Fruit fly (Drosophila melanogaster) whole organism, wandering third instar larva: Measurements from ENCODE around the gene Naxd.
A peak's percentile ranks its signal among the peaks of the same experiment; 100 is the strongest.

Experiments
- Abd-B ChIP-seq: fragments of >200 bp; optimal IDR thresholded peaks from 2 replicates; lab custom pipeline; 2017; ENCODE audit warnings: missing biosample characterization, missing genetic modification characterization
- CG32264 ChIP-seq: fragments of 200-800 bp; sonication (Bioruptor generic); optimal IDR thresholded peaks from 2 replicates; lab custom pipeline; 2016; ENCODE audit warnings: missing biosample characterization, missing genetic modification characterization
- CG9705 ChIP-seq: fragments of 200-800 bp; sonication (Bioruptor generic); optimal IDR thresholded peaks from 2 replicates; lab custom pipeline; 2018; ENCODE audit warnings: missing biosample characterization, mild to moderate bottlenecking, missing genetic modification characterization
- CrebA ChIP-seq: fragments of 200-800 bp; sonication (Bioruptor generic); optimal IDR thresholded peaks from 2 replicates; lab custom pipeline; 2016; ENCODE audit warnings: missing biosample characterization, mild to moderate bottlenecking, missing genetic modification characterization, borderline replicate concordance
- Dfd ChIP-seq: fragments of >200 bp; optimal IDR thresholded peaks from 2 replicates; lab custom pipeline; 2017; ENCODE audit warnings: missing biosample characterization, missing genetic modification characterization
- Dif ChIP-seq: fragments of 200-275, 200-300 bp; sonication (Bioruptor generic); optimal IDR thresholded peaks from 2 replicates; lab custom pipeline; 2018; ENCODE audit warnings: missing biosample characterization, missing genetic modification characterization; ENCODE audit not compliant: partially characterized antibody
- GATAd ChIP-seq: sonication (Bioruptor generic); optimal IDR thresholded peaks from 2 replicates; lab custom pipeline; 2016; ENCODE audit warnings: missing biosample characterization, missing genetic modification characterization
- HLH106 ChIP-seq: fragments of 200-800 bp; optimal IDR thresholded peaks from 3 replicates; lab custom pipeline; 2019; ENCODE audit warnings: missing biosample characterization, mild to moderate bottlenecking, missing genetic modification characterization, moderate library complexity
- Hr78 ChIP-seq: fragments of >200 bp; optimal IDR thresholded peaks from 2 replicates; lab custom pipeline; 2017; ENCODE audit warnings: missing biosample characterization, missing genetic modification characterization
- Hr83 ChIP-seq: fragments of 200-300 bp; sonication (Bioruptor generic); optimal IDR thresholded peaks from 2 replicates; lab custom pipeline; 2016; ENCODE audit warnings: missing biosample characterization, mild to moderate bottlenecking, missing genetic modification characterization, moderate library complexity; ENCODE audit not compliant: poor library complexity, severe bottlenecking
- Jra ChIP-seq: sonication (Bioruptor generic); optimal IDR thresholded peaks from 2 replicates; lab custom pipeline; 2016; ENCODE audit warnings: missing biosample characterization, missing genetic modification characterization
- Mio ChIP-seq: sonication (Bioruptor generic); optimal IDR thresholded peaks from 2 replicates; lab custom pipeline; 2016; ENCODE audit warnings: missing biosample characterization, missing genetic modification characterization
- Myc ChIP-seq: fragments of >200 bp; optimal IDR thresholded peaks from 2 replicates; lab custom pipeline; 2017
- N ChIP-seq: fragments of >200 bp; optimal IDR thresholded peaks from 2 replicates; lab custom pipeline; 2018; ENCODE audit warnings: missing biosample characterization, missing external identifiers, missing genetic modification characterization
- OdsH ChIP-seq: fragments of 200-800 bp; sonication (Bioruptor generic); optimal IDR thresholded peaks from 2 replicates; lab custom pipeline; 2016; ENCODE audit warnings: missing biosample characterization, mild to moderate bottlenecking, missing genetic modification characterization
- Rel ChIP-seq, 2 experiments: fragments of 200-800 bp; sonication (Bioruptor generic) in 1 of 2; optimal IDR thresholded peaks; 2 replicates in 1 of 2; 3 replicates in 1 of 2; lab custom pipeline; 2016 to 2019; ENCODE audit warnings: mild to moderate bottlenecking in 2 of 2, missing biosample characterization in 2 of 2, missing genetic modification characterization in 2 of 2, moderate library complexity in 1 of 2
- Sp1 ChIP-seq: fragments of 200-800 bp; sonication (Bioruptor generic); optimal IDR thresholded peaks from 3 replicates; lab custom pipeline; 2019; ENCODE audit warnings: missing biosample characterization, mild to moderate bottlenecking, missing genetic modification characterization, moderate library complexity
- Vsx2 ChIP-seq: fragments of 200-300, 225-300 bp; sonication (Bioruptor generic); optimal IDR thresholded peaks from 2 replicates; lab custom pipeline; 2018; ENCODE audit warnings: missing biosample characterization, missing genetic modification characterization; ENCODE audit not compliant: partially characterized antibody
- br ChIP-seq: fragments of 200-800 bp; sonication (Bioruptor generic); optimal IDR thresholded peaks from 2 replicates; lab custom pipeline; 2016; ENCODE audit warnings: missing biosample characterization, missing genetic modification characterization
- brk ChIP-seq: fragments of 200-800 bp; sonication (Bioruptor generic); optimal IDR thresholded peaks from 2 replicates; lab custom pipeline; 2016; ENCODE audit warnings: missing biosample characterization, mild to moderate bottlenecking, missing genetic modification characterization
- dl ChIP-seq, 2 experiments: fragments of 175-275, 200-275 bp in 1 of 2; fragments of 200-275 bp in 1 of 2; sonication (Bioruptor generic); optimal IDR thresholded peaks; lab custom pipeline; 2018; ENCODE audit warnings: mild to moderate bottlenecking in 2 of 2, missing biosample characterization in 2 of 2, missing genetic modification characterization in 2 of 2, moderate library complexity in 2 of 2; ENCODE audit not compliant: partially characterized antibody in 2 of 2, insufficient read depth in 1 of 2
- dmrt93B ChIP-seq: fragments of 200-800 bp; sonication (Bioruptor generic); optimal IDR thresholded peaks from 2 replicates; lab custom pipeline; 2018; ENCODE audit warnings: missing biosample characterization, mild to moderate bottlenecking, missing genetic modification characterization
- dsf ChIP-seq: sonication (Bioruptor generic); optimal IDR thresholded peaks from 2 replicates; lab custom pipeline; 2016; ENCODE audit warnings: missing biosample characterization, missing genetic modification characterization, borderline replicate concordance
- ey ChIP-seq: fragments of 200-800 bp; sonication (Bioruptor generic); optimal IDR thresholded peaks from 2 replicates; lab custom pipeline; 2016; ENCODE audit warnings: missing biosample characterization, missing genetic modification characterization
- foxo ChIP-seq, 2 experiments: fragments of 200-800 bp; sonication (Bioruptor generic); optimal IDR thresholded peaks; 2 replicates in 1 of 2; 3 replicates in 1 of 2; lab custom pipeline; 2016 to 2017; ENCODE audit warnings: missing biosample characterization in 2 of 2, missing genetic modification characterization in 2 of 2
- fru ChIP-seq: fragments of 200-800 bp; sonication (Bioruptor generic); optimal IDR thresholded peaks from 3 replicates; lab custom pipeline; 2016; ENCODE audit warnings: missing biosample characterization, mild to moderate bottlenecking, missing genetic modification characterization
- h ChIP-seq: fragments of 200-800 bp; sonication (Bioruptor generic); optimal IDR thresholded peaks from 3 replicates; lab custom pipeline; 2016; ENCODE audit warnings: missing biosample characterization, mild to moderate bottlenecking, missing genetic modification characterization
- jim ChIP-seq: fragments of 175-275, 200-325 bp; sonication (Bioruptor generic); optimal IDR thresholded peaks from 2 replicates; lab custom pipeline; 2016; ENCODE audit warnings: missing biosample characterization, mild to moderate bottlenecking, missing genetic modification characterization
- lola ChIP-seq: fragments of >200 bp; optimal IDR thresholded peaks from 2 replicates; lab custom pipeline; 2017; ENCODE audit warnings: missing biosample characterization, missing genetic modification characterization
- pan ChIP-seq: fragments of >200 bp; optimal IDR thresholded peaks from 2 replicates; lab custom pipeline; 2017
- psq ChIP-seq: fragments of 200-800 bp; sonication (Bioruptor generic); optimal IDR thresholded peaks from 3 replicates; lab custom pipeline; 2017; ENCODE audit warnings: missing biosample characterization, mild to moderate bottlenecking, missing genetic modification characterization, moderate library complexity
- rgr ChIP-seq: fragments of 200-800 bp; sonication (Bioruptor generic); optimal IDR thresholded peaks from 3 replicates; lab custom pipeline; 2016; ENCODE audit warnings: missing biosample characterization, mild to moderate bottlenecking, missing genetic modification characterization
- sage ChIP-seq: fragments of 200-800 bp; sonication (Bioruptor generic); optimal IDR thresholded peaks from 2 replicates; lab custom pipeline; 2016; ENCODE audit warnings: missing biosample characterization, mild to moderate bottlenecking, missing genetic modification characterization
- sv ChIP-seq: fragments of 200-800 bp; sonication (Bioruptor generic); optimal IDR thresholded peaks from 3 replicates; lab custom pipeline; 2016; ENCODE audit warnings: missing biosample characterization, missing genetic modification characterization
- tai ChIP-seq: sonication (Bioruptor generic); optimal IDR thresholded peaks from 2 replicates; lab custom pipeline; 2016; ENCODE audit warnings: missing biosample characterization, missing genetic modification characterization
- usp ChIP-seq: fragments of >200 bp; optimal IDR thresholded peaks from 2 replicates; lab custom pipeline; 2017; ENCODE audit warnings: missing biosample characterization, missing genetic modification characterization
- woc ChIP-seq: sonication (Bioruptor generic); optimal IDR thresholded peaks from 2 replicates; lab custom pipeline; 2016; ENCODE audit warnings: missing biosample characterization, mild to moderate bottlenecking, missing genetic modification characterization

Naxd gene

DNA sequence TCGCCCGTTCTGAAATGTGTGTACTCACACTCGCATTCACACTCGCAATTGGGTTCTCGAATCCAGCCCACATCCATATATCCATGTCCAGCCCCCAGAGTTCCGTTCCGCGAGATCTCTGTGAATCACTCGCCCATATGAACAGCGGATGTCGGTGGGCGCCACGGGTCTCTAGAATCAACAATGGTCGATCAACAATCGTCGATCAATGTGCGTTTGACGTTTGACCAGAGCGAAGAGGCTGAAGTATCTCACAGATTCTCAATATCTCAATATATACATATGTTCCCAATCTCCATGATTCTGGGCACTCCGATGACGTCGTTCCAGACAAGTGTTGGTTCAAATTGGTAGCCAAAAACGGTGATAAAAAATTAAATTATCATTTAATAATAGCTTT is 8.4 kb downstream of the Naxd start:
- TF ChIP-seq br (GFP tag; lab: Kevin White, UChicago) (no peak), Myc (no peak), N (GFP tag; lab: Kevin White, UChicago) (no peak), CrebA (GFP tag; lab: Kevin White, UChicago) (no peak), Dfd (GFP tag; lab: Kevin White, UChicago) (no peak), Jra (GFP tag; lab: Kevin White, UChicago) (no peak), foxo (GFP tag; optimal IDR thresholded peaks at IDR 0.05; lab: Kevin White, UChicago) (no peak), brk (GFP tag; lab: Kevin White, UChicago) (no peak), Rel (GFP tag; optimal IDR thresholded peaks at IDR 0.05; lab: Kevin White, UChicago) (no peak), Rel (tag; optimal IDR thresholded peaks at IDR 0.05; lab: Kevin White, UChicago) (no peak), dsf (GFP tag; lab: Kevin White, UChicago) (no peak), CG9705 (GFP tag; lab: Kevin White, UChicago) (no peak), jim (GFP tag; lab: Kevin White, UChicago) (no peak), Sp1 (no peak), Abd-B (GFP tag; lab: Kevin White, UChicago) (no peak), woc (no peak), tai (no peak), h (no peak), ey (no peak), Hr78 (GFP tag; lab: Kevin White, UChicago) (no peak), Dif (GFP tag; lab: Kevin White, UChicago) (no peak)

dm6 chr3L:19087369-19088275 is 9.9 kb downstream of the Naxd start:
- TF ChIP-seq psq (GFP tag; lab: Kevin White, UChicago): peak; percentile 35
- TF ChIP-seq HLH106 (tag; lab: Kevin White, UChicago): peak; percentile 10
- peak in 1 of 2 experiments; percentile 24 for TF ChIP-seq foxo (GFP tag; optimal IDR thresholded peaks at IDR 0.05; lab: Kevin White, UChicago)
- no peak for TF ChIP-seq CrebA (GFP tag; lab: Kevin White, UChicago)
- TF ChIP-seq tai: no peak
- TF ChIP-seq Sp1: peak; percentile 28

DNA sequence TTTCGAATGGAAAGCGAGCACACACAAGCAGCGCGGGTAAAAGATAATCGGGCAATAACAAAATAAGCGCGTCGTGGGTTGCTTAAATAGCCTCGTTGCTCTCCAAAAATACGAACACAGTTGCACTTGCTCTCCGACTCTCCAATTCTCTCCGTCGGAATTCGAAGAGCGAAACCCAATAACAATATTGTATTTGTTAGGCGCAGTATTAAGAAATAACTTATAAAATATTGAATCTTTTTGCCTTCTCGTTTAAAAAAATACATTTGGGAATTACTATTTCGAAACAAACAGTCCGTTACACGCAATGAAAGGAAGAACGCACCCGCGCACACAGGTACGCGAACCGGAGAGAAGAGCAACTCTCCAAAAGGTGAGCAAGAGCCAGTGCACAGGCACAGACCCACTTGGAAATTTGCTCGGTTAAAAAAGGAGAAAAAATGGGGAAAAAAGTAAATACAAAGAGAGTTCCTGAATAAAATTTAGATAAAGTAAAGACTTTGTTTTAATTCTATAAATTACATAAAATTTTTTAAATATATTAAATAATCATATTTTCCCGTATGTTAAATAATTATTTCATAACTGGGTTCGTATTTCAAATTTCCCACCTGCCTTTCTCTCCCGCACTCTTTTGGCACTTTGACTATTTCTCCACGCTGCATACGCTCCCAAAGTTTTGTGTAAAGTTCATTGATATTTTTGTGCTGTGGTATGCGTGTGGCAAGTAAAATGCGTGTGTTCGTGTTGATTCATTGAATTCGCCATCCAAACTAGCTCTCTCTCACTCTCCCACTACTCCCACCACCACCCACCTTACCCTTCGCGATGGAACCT is 10.9 kb downstream of the Naxd start, which contains the start of gene Mkp3:
Gene Mkp3 (minus strand): TSS at position 63 of the 837 bp plus-strand sequence.
- TF ChIP-seq Abd-B (GFP tag; lab: Kevin White, UChicago): no peak
- peak; percentile 82 for TF ChIP-seq psq (GFP tag; lab: Kevin White, UChicago)
- TF ChIP-seq dsf (GFP tag; lab: Kevin White, UChicago): no peak
- TF ChIP-seq Vsx2: no peak
- peak; percentile 92 for TF ChIP-seq HLH106 (tag; lab: Kevin White, UChicago)
- peak; percentile 92 for TF ChIP-seq Sp1
- TF ChIP-seq Mio: no peak
- no peak for TF ChIP-seq CrebA (GFP tag; lab: Kevin White, UChicago)
- TF ChIP-seq rgr (GFP tag; lab: Kevin White, UChicago): peak; percentile 85
- TF ChIP-seq dl (GFP tag; optimal IDR thresholded peaks at IDR 0.05; lab: Kevin White, UChicago; ENCODE audit: insufficient read depth in 1 of 2, partially characterized antibody in 2 of 2): peak in 1 of 2 experiments; percentile 25
- peak; percentile 63 for TF ChIP-seq woc
- TF ChIP-seq dmrt93B (GFP tag; lab: Kevin White, UChicago): peak; percentile 66
- peak; percentile 87 for TF ChIP-seq OdsH (GFP tag; lab: Kevin White, UChicago)
- peak; percentile 81 for TF ChIP-seq brk (GFP tag; lab: Kevin White, UChicago)
- no peak for TF ChIP-seq Jra (GFP tag; lab: Kevin White, UChicago)
- no peak for TF ChIP-seq pan (lab: Kevin White, UChicago)
- TF ChIP-seq tai: no peak
- peak; percentile 68 for TF ChIP-seq ey
- no peak for TF ChIP-seq jim (GFP tag; lab: Kevin White, UChicago)
- TF ChIP-seq Dif (GFP tag; lab: Kevin White, UChicago): peak; percentile 53
- peak; percentile 76 for TF ChIP-seq fru (GFP tag; lab: Kevin White, UChicago)
- TF ChIP-seq Myc: no peak
- peak; percentile 77 for TF ChIP-seq h
- TF ChIP-seq Dfd (GFP tag; lab: Kevin White, UChicago): peak; percentile 69
- TF ChIP-seq Rel (GFP tag; optimal IDR thresholded peaks at IDR 0.05; lab: Kevin White, UChicago): peak; percentile 80
- peak; percentile 65 for TF ChIP-seq Rel (tag; optimal IDR thresholded peaks at IDR 0.05; lab: Kevin White, UChicago)
- peak; percentile 62 for TF ChIP-seq sage (GFP tag; lab: Kevin White, UChicago)
- peak; percentile 35 for TF ChIP-seq br (GFP tag; lab: Kevin White, UChicago)
- peak; percentile 73 for TF ChIP-seq CG9705 (GFP tag; lab: Kevin White, UChicago)
- TF ChIP-seq lola (GFP tag; lab: Kevin White, UChicago): no peak
- TF ChIP-seq usp (GFP tag; lab: Kevin White, UChicago): no peak
- peak in 1 of 2 experiments; percentile 86 for TF ChIP-seq foxo (GFP tag; optimal IDR thresholded peaks at IDR 0.05; lab: Kevin White, UChicago)
- peak; percentile 29 for TF ChIP-seq Hr83 (GFP tag; lab: Kevin White, UChicago)
- TF ChIP-seq GATAd: no peak
- no peak for TF ChIP-seq CG32264
- no peak for TF ChIP-seq N (GFP tag; lab: Kevin White, UChicago)
- peak; percentile 84 for TF ChIP-seq sv (GFP tag; lab: Kevin White, UChicago)
- TF ChIP-seq Hr78 (GFP tag; lab: Kevin White, UChicago): no peak
